Fruit fly (Drosophila melanogaster) whole organism, embryonic: ENCODE data around the gene GCC88.

Source experiments
- Awh ChIP-seq: fragments of 200-800 bp; sonication (Bioruptor generic); IDR thresholded peaks from 2 replicates; pipeline ENCODE4, ENCODE4 v1.3.6; 2022; ENCODE audit warnings: missing biosample characterization, missing genetic modification characterization
- BEAF-32 ChIP-seq: fragments of 200-800 bp; sonication (Bioruptor generic); optimal IDR thresholded peaks from 3 replicates; lab custom pipeline; 2017; ENCODE audit warnings: missing biosample characterization, missing genetic modification characterization, mild to moderate bottlenecking, moderate library complexity, missing genetic modification reagents
- Bdp1 ChIP-seq: fragments of 200-800 bp; sonication (Bioruptor generic); optimal IDR thresholded peaks from 3 replicates; lab custom pipeline; 2016; ENCODE audit warnings: missing biosample characterization, missing genetic modification characterization
- CG10209 ChIP-seq: fragments of 200-800 bp; sonication (Bioruptor generic); optimal IDR thresholded peaks from 3 replicates; lab custom pipeline; 2017; ENCODE audit warnings: missing biosample characterization, mild to moderate bottlenecking, missing genetic modification characterization, missing genetic modification reagents
- CG11723 ChIP-seq: fragments of 200-800 bp; sonication (Bioruptor generic); optimal IDR thresholded peaks from 2 replicates; lab custom pipeline; 2017; ENCODE audit warnings: missing biosample characterization, mild to moderate bottlenecking, missing genetic modification characterization
- CG12104 ChIP-seq: fragments of 200-800 bp; sonication (Bioruptor generic); optimal IDR thresholded peaks from 3 replicates; lab custom pipeline; 2016; ENCODE audit warnings: missing biosample characterization, missing genetic modification characterization
- CG1233 ChIP-seq: fragments of 200-800 bp; sonication (Bioruptor generic); optimal IDR thresholded peaks from 4 replicates; lab custom pipeline; 2018; ENCODE audit warnings: missing biosample characterization, mild to moderate bottlenecking, missing genetic modification characterization
- CG12769 ChIP-seq: fragments of 200-800 bp; sonication (Bioruptor generic); optimal IDR thresholded peaks from 2 replicates; lab custom pipeline; 2019; ENCODE audit warnings: missing biosample characterization, mild to moderate bottlenecking, missing genetic modification characterization, moderate library complexity
- CG1529 ChIP-seq: fragments of 200-800 bp; sonication (Bioruptor generic); optimal IDR thresholded peaks from 3 replicates; lab custom pipeline; 2018; ENCODE audit warnings: missing biosample characterization, missing genetic modification characterization
- CG16779 ChIP-seq: fragments of 200-800 bp; sonication (Bioruptor generic); IDR thresholded peaks from 2 replicates; pipeline ENCODE4 v1.3.6; 2022; ENCODE audit warnings: missing biosample characterization, missing genetic modification characterization
- CG17359 ChIP-seq: fragments of 200-800 bp; sonication (Bioruptor generic); optimal IDR thresholded peaks from 3 replicates; lab custom pipeline; 2018; ENCODE audit warnings: missing biosample characterization, mild to moderate bottlenecking, missing genetic modification characterization, moderate library complexity
- CG18476 ChIP-seq: fragments of 200-800 bp; sonication (Bioruptor generic); optimal IDR thresholded peaks from 2 replicates; lab custom pipeline; 2016; ENCODE audit warnings: missing biosample characterization, mild to moderate bottlenecking, missing genetic modification characterization
- CG18599 ChIP-seq: fragments of 200-800 bp; sonication (Bioruptor generic); optimal IDR thresholded peaks from 3 replicates; lab custom pipeline; 2017; ENCODE audit warnings: missing biosample characterization, missing genetic modification characterization, mild to moderate bottlenecking, moderate library complexity, missing genetic modification reagents
- CG18619 ChIP-seq: fragments of 200-800 bp; sonication (Bioruptor generic); optimal IDR thresholded peaks from 3 replicates; lab custom pipeline; 2017; ENCODE audit warnings: missing biosample characterization, mild to moderate bottlenecking, missing genetic modification characterization
- CG2129 ChIP-seq: fragments of 200-800 bp; sonication (Bioruptor generic); IDR thresholded peaks from 2 replicates; pipeline ENCODE4 v1.3.6; 2022; ENCODE audit warnings: missing biosample characterization, missing genetic modification characterization; ENCODE audit not compliant: partially characterized antibody
- CG2712 ChIP-seq: fragments of 200-800 bp; optimal IDR thresholded peaks from 3 replicates; lab custom pipeline; 2019; ENCODE audit warnings: missing biosample characterization, mild to moderate bottlenecking, missing genetic modification characterization, moderate library complexity
- CG30020 ChIP-seq: fragments of 200-800 bp; optimal IDR thresholded peaks from 2 replicates; lab custom pipeline; 2019; ENCODE audit warnings: missing biosample characterization, mild to moderate bottlenecking, missing genetic modification characterization, moderate library complexity
- CG31388 ChIP-seq: fragments of 200-800 bp; sonication (Bioruptor generic); optimal IDR thresholded peaks from 2 replicates; lab custom pipeline; 2016; ENCODE audit warnings: missing biosample characterization, missing genetic modification characterization
- CG33213 ChIP-seq: fragments of 200-800 bp; sonication (Bioruptor generic); optimal IDR thresholded peaks from 3 replicates; lab custom pipeline; 2016; ENCODE audit warnings: missing biosample characterization, missing genetic modification characterization
- CG33557 ChIP-seq: fragments of 200-800 bp; sonication (Bioruptor generic); optimal IDR thresholded peaks from 2 replicates; lab custom pipeline; 2019; ENCODE audit warnings: missing biosample characterization, mild to moderate bottlenecking, missing genetic modification characterization, moderate library complexity
- CG3847 ChIP-seq: fragments of 200-800 bp; sonication (Bioruptor generic); IDR thresholded peaks from 2 replicates; pipeline ENCODE4 v1.3.6; 2022; ENCODE audit warnings: missing biosample characterization, missing genetic modification characterization
- CG4328 ChIP-seq: fragments of 200-800 bp; sonication (Bioruptor generic); optimal IDR thresholded peaks from 3 replicates; lab custom pipeline; 2017; ENCODE audit warnings: missing biosample characterization, missing genetic modification reagents, missing genetic modification characterization
- CG5180 ChIP-seq: fragments of 200-800 bp; sonication (Bioruptor generic); optimal IDR thresholded peaks from 3 replicates; lab custom pipeline; 2017; ENCODE audit warnings: missing biosample characterization, missing genetic modification characterization, mild to moderate bottlenecking, moderate library complexity, missing genetic modification reagents
- CG5953 ChIP-seq: fragments of 200-800 bp; sonication (Bioruptor generic); IDR thresholded peaks from 2 replicates; pipeline ENCODE4 v1.3.6; 2022; ENCODE audit warnings: missing biosample characterization, missing genetic modification characterization
- CG9609 ChIP-seq: fragments of 200-800 bp; sonication (Bioruptor generic); optimal IDR thresholded peaks from 3 replicates; lab custom pipeline; 2016; ENCODE audit warnings: missing biosample characterization, missing genetic modification characterization
- Eip74EF ChIP-seq, 2 experiments: fragments of 200-800 bp in 1 of 2; fragments of >200 bp in 1 of 2; sonication (Bioruptor generic) in 1 of 2; optimal IDR thresholded peaks; 2 replicates each; lab custom pipeline; 2017 to 2019; ENCODE audit warnings: missing biosample characterization in 2 of 2, missing genetic modification characterization in 2 of 2, mild to moderate bottlenecking in 1 of 2, moderate library complexity in 1 of 2
- HLH54F ChIP-seq: fragments of 200-800 bp; sonication (Bioruptor generic); optimal IDR thresholded peaks from 3 replicates; lab custom pipeline; 2016; ENCODE audit warnings: missing biosample characterization, missing genetic modification characterization
- HmgD ChIP-seq: fragments of 200-800 bp; sonication (Bioruptor generic); optimal IDR thresholded peaks from 3 replicates; lab custom pipeline; 2016; ENCODE audit warnings: missing biosample characterization, missing genetic modification characterization
- Lhr ChIP-seq: fragments of 200-800 bp; sonication (Bioruptor generic); optimal IDR thresholded peaks from 3 replicates; lab custom pipeline; 2017; ENCODE audit warnings: mild to moderate bottlenecking, missing biosample characterization, missing genetic modification reagents, missing genetic modification characterization
- MESR4 ChIP-seq: fragments of 200-800 bp; sonication (Bioruptor generic); optimal IDR thresholded peaks from 2 replicates; lab custom pipeline; 2018; ENCODE audit warnings: missing biosample characterization, mild to moderate bottlenecking, missing genetic modification characterization, moderate library complexity
- Pdp1 ChIP-seq, 2 experiments: fragments of 200-800 bp; sonication (Bioruptor generic); optimal IDR thresholded peaks; 3 replicates each; lab custom pipeline; 2016; ENCODE audit warnings: missing biosample characterization in 2 of 2, missing genetic modification characterization in 2 of 2, mild to moderate bottlenecking in 1 of 2, moderate library complexity in 1 of 2
- Scr ChIP-seq: fragments of 200-800 bp; sonication (Bioruptor generic); IDR thresholded peaks from 2 replicates; pipeline ENCODE4 v1.3.6; 2022; ENCODE audit warnings: missing biosample characterization, missing genetic modification characterization; ENCODE audit not compliant: partially characterized antibody
- Six4 ChIP-seq: fragments of 200-800 bp; sonication (Bioruptor generic); optimal IDR thresholded peaks from 2 replicates; lab custom pipeline; 2016; ENCODE audit warnings: missing biosample characterization, missing genetic modification characterization
- al ChIP-seq: fragments of 200-800 bp; sonication (Bioruptor generic); IDR thresholded peaks from 2 replicates; pipeline ENCODE4 v1.3.6; 2022; ENCODE audit warnings: missing biosample characterization, missing genetic modification characterization
- ash1 ChIP-seq: fragments of 200-800 bp; sonication (Bioruptor generic); optimal IDR thresholded peaks from 2 replicates; lab custom pipeline; 2018; ENCODE audit warnings: missing biosample characterization, mild to moderate bottlenecking, missing genetic modification characterization
- ci ChIP-seq: fragments of 200-800 bp; sonication (Bioruptor generic); IDR thresholded peaks from 3 replicates; pipeline ENCODE4 v1.3.6; 2022; ENCODE audit warnings: missing biosample characterization, missing genetic modification characterization
- dysf ChIP-seq: fragments of 200-800 bp; sonication (Bioruptor generic); IDR thresholded peaks from 3 replicates; pipeline ENCODE4 v1.3.6; 2022; ENCODE audit warnings: missing biosample characterization, missing genetic modification characterization
- fd102C ChIP-seq: fragments of 200-800 bp; sonication (Bioruptor generic); optimal IDR thresholded peaks from 2 replicates; lab custom pipeline; 2018; ENCODE audit warnings: missing biosample characterization, mild to moderate bottlenecking, missing genetic modification characterization, moderate library complexity
- hbn ChIP-seq: fragments of 200-800 bp; sonication (Bioruptor generic); IDR thresholded peaks from 2 replicates; pipeline ENCODE4 v1.3.6; 2022; ENCODE audit warnings: missing biosample characterization, missing genetic modification characterization; ENCODE audit not compliant: partially characterized antibody
- jigr1 ChIP-seq: fragments of 200-800 bp; sonication (Bioruptor generic); IDR thresholded peaks from 3 replicates; pipeline ENCODE4 v1.3.6; 2022; ENCODE audit warnings: missing biosample characterization, missing genetic modification characterization
- kay ChIP-seq: fragments of 200-800 bp; sonication (Bioruptor generic); optimal IDR thresholded peaks from 2 replicates; lab custom pipeline; 2016; ENCODE audit warnings: missing biosample characterization, missing genetic modification characterization
- lov ChIP-seq, 2 experiments: fragments of 200-800 bp in 1 of 2; fragments of >200 bp in 1 of 2; sonication (Bioruptor generic) in 1 of 2; IDR thresholded peaks in 1 of 2; optimal IDR thresholded peaks in 1 of 2; 2 replicates in 1 of 2; 3 replicates in 1 of 2; pipeline versions ENCODE4 v1.3.6 to Lab custom; 2017 to 2022; ENCODE audit warnings: missing biosample characterization in 1 of 2, missing genetic modification characterization in 1 of 2
- luna ChIP-seq: fragments of 200-800 bp; sonication (Bioruptor generic); optimal IDR thresholded peaks from 2 replicates; lab custom pipeline; 2016; ENCODE audit warnings: missing biosample characterization, missing genetic modification characterization
- maf-S ChIP-seq: fragments of 200-800 bp; sonication (Bioruptor generic); optimal IDR thresholded peaks from 2 replicates; lab custom pipeline; 2016; ENCODE audit warnings: missing biosample characterization, missing genetic modification characterization
- pho ChIP-seq: fragments of 200-800 bp; sonication (Bioruptor generic); optimal IDR thresholded peaks from 2 replicates; lab custom pipeline; 2016; ENCODE audit warnings: missing biosample characterization, missing genetic modification characterization
- pum ChIP-seq: fragments of 200-800 bp; sonication (Bioruptor generic); optimal IDR thresholded peaks from 2 replicates; lab custom pipeline; 2016; ENCODE audit warnings: missing biosample characterization, missing genetic modification characterization
- stwl ChIP-seq: fragments of 200-800 bp; sonication (Bioruptor generic); optimal IDR thresholded peaks from 3 replicates; lab custom pipeline; 2018; ENCODE audit warnings: missing biosample characterization, mild to moderate bottlenecking, missing genetic modification characterization, moderate library complexity
- tin ChIP-seq: fragments of 200-800 bp; sonication (Bioruptor generic); optimal IDR thresholded peaks from 3 replicates; lab custom pipeline; 2016; ENCODE audit warnings: missing biosample characterization, missing genetic modification characterization
- yki ChIP-seq: fragments of >200 bp; optimal IDR thresholded peaks from 3 replicates; lab custom pipeline; 2018
- z ChIP-seq: fragments of 200-800 bp; sonication (Bioruptor generic); IDR thresholded peaks from 3 replicates; pipeline ENCODE4 v1.3.6; 2022; ENCODE audit warnings: missing biosample characterization, missing genetic modification characterization

GCC88 gene

DNA sequence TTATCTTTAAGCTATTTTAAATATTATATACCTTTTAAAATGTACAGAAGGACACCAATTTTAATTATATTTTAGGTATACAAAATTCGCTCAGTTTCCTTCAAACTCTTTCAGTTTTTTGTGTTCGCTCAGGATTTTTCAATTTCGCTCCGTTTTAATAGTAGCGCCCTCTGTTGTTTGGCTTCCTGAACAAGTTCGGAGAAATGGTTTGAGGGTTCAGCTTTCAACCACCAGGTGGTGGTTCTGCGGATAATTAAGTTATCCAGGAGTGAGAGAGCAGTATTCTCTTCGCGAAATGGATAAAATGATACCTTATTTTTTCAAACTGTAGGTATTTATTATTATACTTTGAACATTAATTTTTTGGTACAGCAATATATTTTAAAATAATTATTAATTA lies 38.6 kb upstream of the GCC88 start (continued):
- TF ChIP-seq CG1233 (GFP tag; lab: Kevin White, UChicago) = peak; percentile 76
- no peak for TF ChIP-seq CG12769 (tag; lab: Kevin White, UChicago)
- TF ChIP-seq pho (GFP tag; lab: Kevin White, UChicago) = no peak
- peak; percentile 50 for TF ChIP-seq pum (GFP tag; lab: Kevin White, UChicago)
- TF ChIP-seq Lhr (GFP tag; lab: Kevin White, UChicago) = peak; percentile 53
- TF ChIP-seq MESR4 (GFP tag; lab: Kevin White, UChicago) = no peak
- no peak for TF ChIP-seq luna (GFP tag; lab: Kevin White, UChicago)
- TF ChIP-seq BEAF-32 = no peak
- no peak for TF ChIP-seq hbn
- peak; percentile 57 for TF ChIP-seq CG10209 (GFP tag; lab: Kevin White, UChicago)
- TF ChIP-seq Scr (GFP tag; lab: Robert Waterston, UW) = no peak
- TF ChIP-seq CG31388 = peak; percentile 15
- TF ChIP-seq al (GFP tag; lab: Robert Waterston, UW) = no peak
- TF ChIP-seq ash1 (GFP tag; lab: Kevin White, UChicago) = peak; percentile 29
- peak; percentile 75 for TF ChIP-seq Six4 (GFP tag; lab: Kevin White, UChicago)
- TF ChIP-seq z = no peak
- peak; percentile 69 for TF ChIP-seq CG5180 (GFP tag; lab: Kevin White, UChicago)
- TF ChIP-seq maf-S (GFP tag; lab: Kevin White, UChicago) = peak; percentile 39
- peak; percentile 87 for TF ChIP-seq stwl (tag; lab: Kevin White, UChicago)
- no peak for TF ChIP-seq HLH54F (GFP tag; lab: Kevin White, UChicago)
- TF ChIP-seq CG16779 (GFP tag; lab: Robert Waterston, UW) = no peak
- peak; percentile 86 for TF ChIP-seq fd102C (GFP tag; lab: Kevin White, UChicago)
- TF ChIP-seq CG18619 (GFP tag; lab: Kevin White, UChicago) = peak; percentile 55
- TF ChIP-seq Awh (GFP tag; lab: Robert Waterston, UW) = peak; percentile 72
- TF ChIP-seq CG11723 (GFP tag; lab: Kevin White, UChicago) = peak; percentile 68
- TF ChIP-seq CG3847 (GFP tag; lab: Robert Waterston, UW) = no peak
- peak; percentile 37; the same call in 1 of the 3 replicates for TF ChIP-seq dysf (GFP tag; lab: Robert Waterston, UW)
- peak; percentile 38 for TF ChIP-seq Bdp1 (GFP tag; lab: Kevin White, UChicago)
- TF ChIP-seq CG18476 (GFP tag; lab: Kevin White, UChicago) = peak; percentile 32
- TF ChIP-seq HmgD (GFP tag; lab: Kevin White, UChicago) = no peak
- TF ChIP-seq CG33213 (GFP tag; lab: Kevin White, UChicago) = peak; percentile 76
- no peak for TF ChIP-seq CG2129 (GFP tag; lab: Robert Waterston, UW)
- peak; percentile 75 for TF ChIP-seq CG1529 (GFP tag; lab: Kevin White, UChicago)
- TF ChIP-seq CG33557 (GFP tag; lab: Kevin White, UChicago) = peak; percentile 87
- TF ChIP-seq kay (GFP tag; lab: Kevin White, UChicago) = no peak
- no peak; the same call in 1 of the 2 replicates for TF ChIP-seq CG5953 (GFP tag; lab: Robert Waterston, UW)
- no peak for TF ChIP-seq yki (lab: Kevin White, UChicago)
- TF ChIP-seq CG9609 (GFP tag; lab: Kevin White, UChicago) = peak; percentile 37
- peak; percentile 48 for TF ChIP-seq CG12104 (GFP tag; lab: Kevin White, UChicago)
- no peak for TF ChIP-seq jigr1
- peak in 1 of 2 experiments; percentile 62 for TF ChIP-seq Pdp1 (GFP tag; optimal IDR thresholded peaks at IDR 0.05; lab: Kevin White, UChicago)
- TF ChIP-seq lov (optimal IDR thresholded peaks at IDR 0.05; lab: Kevin White, UChicago) = no peak
- TF ChIP-seq lov (GFP tag; IDR thresholded peaks at IDR 0.05; lab: Robert Waterston, UW) = peak; percentile 76; the same call in 2 of the 3 replicates
- peak; percentile 65 for TF ChIP-seq CG18599 (GFP tag; lab: Kevin White, UChicago)
- TF ChIP-seq CG4328 (GFP tag; lab: Kevin White, UChicago) = peak; percentile 45
- no peak for TF ChIP-seq CG17359 (tag; lab: Kevin White, UChicago)
- no peak for TF ChIP-seq CG30020 (tag; lab: Kevin White, UChicago)
- TF ChIP-seq ci = no peak; the same call in 1 of the 3 replicates
- peak; percentile 79 for TF ChIP-seq CG2712
- peak; percentile 71 for TF ChIP-seq tin
- TF ChIP-seq Eip74EF (GFP tag; optimal IDR thresholded peaks at IDR 0.05; lab: Kevin White, UChicago) = no peak
